Worm (Caenorhabditis elegans) whole organism, late embryonic: ENCODE measurements around the gene klp-18.

Experiments used
- C08G9.2 ChIP-seq: sonication (generic microtip); optimal IDR thresholded peaks from 2 replicates; lab custom pipeline; 2016; ENCODE audit warnings: mild to moderate bottlenecking, missing genetic modification characterization, moderate library complexity, missing compliant biosample characterization
- C38D4.7 ChIP-seq: fragments of 200-800 bp; sonication (Bioruptor generic); optimal IDR thresholded peaks from 2 replicates; lab custom pipeline; 2018; ENCODE audit warnings: mild to moderate bottlenecking, missing genetic modification characterization, moderate library complexity, missing compliant biosample characterization
- F13H6.1 ChIP-seq: sonication (generic microtip); optimal IDR thresholded peaks from 2 replicates; lab custom pipeline; 2016; ENCODE audit warnings: missing genetic modification characterization, missing compliant biosample characterization
- K09A11.1 ChIP-seq: sonication (generic microtip); optimal IDR thresholded peaks from 2 replicates; lab custom pipeline; 2017; ENCODE audit warnings: antibody characterized with exemption, mild to moderate bottlenecking, missing genetic modification characterization, missing compliant biosample characterization; ENCODE audit not compliant: insufficient read depth
- ahr-1 ChIP-seq: sonication (generic microtip); optimal IDR thresholded peaks from 2 replicates; lab custom pipeline; 2016; ENCODE audit warnings: missing genetic modification characterization, missing compliant biosample characterization
- ceh-14 ChIP-seq: sonication (generic microtip); optimal IDR thresholded peaks from 2 replicates; lab custom pipeline; 2016; ENCODE audit warnings: missing genotype, missing genetic modification characterization, missing compliant biosample characterization
- ceh-19 ChIP-seq: fragments of 200-800 bp; sonication (Bioruptor generic); optimal IDR thresholded peaks from 2 replicates; lab custom pipeline; 2018; ENCODE audit warnings: mild to moderate bottlenecking, missing genetic modification characterization, missing compliant biosample characterization
- ceh-2 ChIP-seq: sonication (generic microtip); optimal IDR thresholded peaks from 2 replicates; lab custom pipeline; 2016; ENCODE audit warnings: missing genotype, missing genetic modification characterization, missing compliant biosample characterization
- ceh-22 ChIP-seq: sonication (generic microtip); optimal IDR thresholded peaks from 2 replicates; lab custom pipeline; 2017; ENCODE audit warnings: missing biosample characterization, missing genetic modification characterization
- ceh-24 ChIP-seq: sonication (generic microtip); optimal IDR thresholded peaks from 2 replicates; lab custom pipeline; 2016; ENCODE audit warnings: mild to moderate bottlenecking, missing genetic modification characterization, missing compliant biosample characterization
- ceh-30 ChIP-seq: fragments of 150-350 bp; optimal IDR thresholded peaks from 2 replicates; lab custom pipeline; 2014; ENCODE audit warnings: missing biosample characterization, missing genetic modification characterization
- ceh-34 ChIP-seq: sonication (generic microtip); optimal IDR thresholded peaks from 2 replicates; lab custom pipeline; 2016; ENCODE audit warnings: mild to moderate bottlenecking, missing genetic modification characterization, missing compliant biosample characterization
- ceh-45 ChIP-seq: fragments of 200-800 bp; sonication (Bioruptor generic); IDR thresholded peaks from 2 replicates; pipeline ENCODE4 v1.3.6; 2022; ENCODE audit warnings: missing genetic modification reagents, missing genetic modification characterization, missing compliant biosample characterization
- ceh-48 ChIP-seq: sonication (generic microtip); optimal IDR thresholded peaks from 2 replicates; lab custom pipeline; 2016; ENCODE audit warnings: missing genetic modification characterization, inconsistent platforms, missing compliant biosample characterization
- ceh-9 ChIP-seq: sonication (generic microtip); optimal IDR thresholded peaks from 2 replicates; lab custom pipeline; 2016; ENCODE audit warnings: mild to moderate bottlenecking, missing genetic modification characterization, inconsistent platforms, missing compliant biosample characterization
- dmd-4 ChIP-seq: sonication (generic microtip); optimal IDR thresholded peaks from 2 replicates; lab custom pipeline; 2016; ENCODE audit warnings: borderline replicate concordance, missing genetic modification characterization, missing compliant biosample characterization
- dve-1 ChIP-seq: sonication (generic microtip); optimal IDR thresholded peaks from 2 replicates; lab custom pipeline; 2017; ENCODE audit warnings: antibody characterized with exemption, mild to moderate bottlenecking, missing genetic modification characterization, missing compliant biosample characterization
- ets-4 ChIP-seq: sonication (generic microtip); optimal IDR thresholded peaks from 2 replicates; lab custom pipeline; 2016; ENCODE audit warnings: missing genetic modification characterization, missing compliant biosample characterization
- fax-1 ChIP-seq: sonication (generic microtip); optimal IDR thresholded peaks from 2 replicates; lab custom pipeline; 2016; ENCODE audit warnings: missing genotype, missing genetic modification characterization, missing compliant biosample characterization
- fkh-6 ChIP-seq: sonication (generic microtip); optimal IDR thresholded peaks from 2 replicates; lab custom pipeline; 2016; ENCODE audit warnings: missing genetic modification characterization, missing compliant biosample characterization
- gmeb-2 ChIP-seq: sonication (generic microtip); optimal IDR thresholded peaks from 2 replicates; lab custom pipeline; 2016; ENCODE audit warnings: missing genetic modification characterization, inconsistent platforms, missing compliant biosample characterization
- hlh-13 ChIP-seq: fragments of 200-800 bp; sonication (Bioruptor generic); optimal IDR thresholded peaks from 2 replicates; lab custom pipeline; 2018; ENCODE audit warnings: mild to moderate bottlenecking, missing genetic modification characterization, missing compliant biosample characterization
- hlh-15 ChIP-seq: sonication (generic microtip); optimal IDR thresholded peaks from 2 replicates; lab custom pipeline; 2016; ENCODE audit warnings: missing genetic modification characterization, missing compliant biosample characterization
- hlh-30 ChIP-seq: sonication (generic microtip); optimal IDR thresholded peaks from 2 replicates; lab custom pipeline; 2017; ENCODE audit warnings: antibody characterized with exemption, missing genetic modification characterization, missing compliant biosample characterization; ENCODE audit not compliant: insufficient read depth
- hlh-6 ChIP-seq: sonication (generic microtip); optimal IDR thresholded peaks from 2 replicates; lab custom pipeline; 2016; ENCODE audit warnings: missing genotype, missing genetic modification characterization, missing compliant biosample characterization
- lin-11 ChIP-seq: fragments of 200-800 bp; sonication (Bioruptor generic); optimal IDR thresholded peaks from 2 replicates; lab custom pipeline; 2018; ENCODE audit warnings: mild to moderate bottlenecking, missing genetic modification characterization, missing compliant biosample characterization
- madf-2 ChIP-seq: sonication (generic microtip); optimal IDR thresholded peaks from 2 replicates; lab custom pipeline; 2017; ENCODE audit warnings: missing genetic modification characterization, missing compliant biosample characterization
- mec-3 ChIP-seq: sonication (generic microtip); optimal IDR thresholded peaks from 2 replicates; lab custom pipeline; 2016; ENCODE audit warnings: borderline replicate concordance, missing genetic modification characterization, missing compliant biosample characterization
- nfya-1 ChIP-seq: sonication (generic microtip); optimal IDR thresholded peaks from 2 replicates; lab custom pipeline; 2017; ENCODE audit warnings: missing genetic modification characterization, mild to moderate bottlenecking, missing compliant biosample characterization, antibody characterized with exemption, moderate library complexity
- nhr-232 ChIP-seq: sonication (generic microtip); optimal IDR thresholded peaks from 2 replicates; lab custom pipeline; 2016; ENCODE audit warnings: missing genetic modification characterization, missing compliant biosample characterization
- odd-2 ChIP-seq: sonication (generic microtip); optimal IDR thresholded peaks from 2 replicates; lab custom pipeline; 2017; ENCODE audit warnings: antibody characterized with exemption, mild to moderate bottlenecking, missing genetic modification characterization, missing compliant biosample characterization
- pax-1 ChIP-seq: fragments of 150-350 bp; optimal IDR thresholded peaks from 2 replicates; lab custom pipeline; 2014; ENCODE audit warnings: missing biosample characterization, missing genetic modification characterization
- pha-2 ChIP-seq: sonication (generic microtip); optimal IDR thresholded peaks from 2 replicates; lab custom pipeline; 2017; ENCODE audit warnings: mild to moderate bottlenecking, missing genetic modification characterization, missing compliant biosample characterization
- pqm-1 ChIP-seq: sonication (generic microtip); optimal IDR thresholded peaks from 2 replicates; lab custom pipeline; 2016; ENCODE audit warnings: missing genetic modification characterization, missing compliant biosample characterization
- rnt-1 ChIP-seq: sonication (generic microtip); optimal IDR thresholded peaks from 2 replicates; lab custom pipeline; 2016; ENCODE audit warnings: missing genetic modification characterization, missing compliant biosample characterization
- syd-9 ChIP-seq: sonication (generic microtip); optimal IDR thresholded peaks from 2 replicates; lab custom pipeline; 2016; ENCODE audit warnings: mild to moderate bottlenecking, missing genetic modification characterization, moderate library complexity, missing compliant biosample characterization
- tbx-2 ChIP-seq: sonication (generic microtip); optimal IDR thresholded peaks from 2 replicates; lab custom pipeline; 2016; ENCODE audit warnings: missing genetic modification characterization, missing compliant biosample characterization
- tbx-7 ChIP-seq: sonication (generic microtip); optimal IDR thresholded peaks from 2 replicates; lab custom pipeline; 2016; ENCODE audit warnings: missing genotype, missing genetic modification characterization, missing compliant biosample characterization
- ttx-3 ChIP-seq: sonication (generic microtip); optimal IDR thresholded peaks from 2 replicates; lab custom pipeline; 2016; ENCODE audit warnings: missing genetic modification reagents, missing genetic modification characterization, missing compliant biosample characterization
- unc-42 ChIP-seq: sonication (generic microtip); optimal IDR thresholded peaks from 2 replicates; lab custom pipeline; 2016; ENCODE audit warnings: missing genotype, missing genetic modification characterization, missing compliant biosample characterization
- unc-86 ChIP-seq: sonication (generic microtip); optimal IDR thresholded peaks from 2 replicates; lab custom pipeline; 2016; ENCODE audit warnings: missing genetic modification characterization, missing compliant biosample characterization
- ztf-16 ChIP-seq: sonication (generic microtip); optimal IDR thresholded peaks from 2 replicates; lab custom pipeline; 2017; ENCODE audit warnings: missing genetic modification characterization, missing compliant biosample characterization

The klp-18 gene

DNA sequence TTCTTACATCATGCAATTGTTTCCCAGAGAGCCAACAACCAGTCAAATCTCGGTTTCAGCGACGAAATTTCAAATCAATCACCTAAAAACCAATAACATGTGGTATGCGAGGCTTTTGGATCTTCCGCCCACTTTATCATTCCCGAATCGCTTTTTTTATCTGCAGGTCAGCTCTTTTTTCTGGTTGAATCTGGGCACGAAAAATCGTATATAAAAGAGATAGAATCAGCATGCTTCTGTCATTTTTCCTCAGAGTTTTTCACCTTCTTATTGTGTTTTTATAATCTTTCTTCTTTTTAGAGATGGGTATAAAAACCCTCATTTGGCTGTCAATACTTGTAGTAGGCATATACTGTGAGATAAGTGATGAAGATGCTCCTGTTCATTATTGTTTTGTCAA is 36.7 kb upstream of the klp-18 start, which contains the start of gene cht-3:
Gene cht-3 (plus strand): TSS at position 301 of the 400 bp plus-strand sequence.
- TF ChIP-seq ceh-9 (no peak), tbx-7 (tag; lab: Kevin White, UChicago) (no peak), ahr-1 (tag; lab: Kevin White, UChicago) (no peak), ceh-34 (no peak), gmeb-2 (tag; lab: Kevin White, UChicago) (no peak), hlh-6 (tag; lab: Kevin White, UChicago) (no peak), dve-1 (tag; lab: Kevin White, UChicago) (no peak), pax-1 (tag; lab: Kevin White, UChicago) (no peak), hlh-15 (tag; lab: Kevin White, UChicago) (no peak), ceh-22 (tag; lab: Kevin White, UChicago) (no peak), ztf-16 (tag; lab: Kevin White, UChicago) (no peak), mec-3 (tag; lab: Kevin White, UChicago) (no peak), ceh-19 (GFP tag; lab: Kevin White, UChicago) (no peak), syd-9 (tag; lab: Kevin White, UChicago) (no peak), pha-2 (tag; lab: Kevin White, UChicago) (no peak), nfya-1 (tag; lab: Kevin White, UChicago) (no peak), ceh-45 (GFP tag; lab: Robert Waterston, UW) (no peak), unc-86 (tag; lab: Kevin White, UChicago) (no peak), madf-2 (tag; lab: Kevin White, UChicago) (no peak)

ce11 chrIV:7009531-7009930 is 30.5 kb upstream of the klp-18 start, which contains the start of gene C25A8.2:
Gene C25A8.2, plus strand, starts transcription at chrIV:7009831.
- TF ChIP-seq rnt-1 (no peak), unc-42 (tag; lab: Kevin White, UChicago) (no peak), odd-2 (tag; lab: Kevin White, UChicago) (no peak), fkh-6 (no peak), ceh-30 (tag; lab: Kevin White, UChicago) (no peak), ets-4 (tag; lab: Kevin White, UChicago) (no peak), pqm-1 (tag; lab: Kevin White, UChicago) (no peak), C08G9.2 (no peak), gmeb-2 (tag; lab: Kevin White, UChicago) (no peak), syd-9 (tag; lab: Kevin White, UChicago) (no peak), hlh-13 (GFP tag; lab: Kevin White, UChicago) (no peak), hlh-6 (tag; lab: Kevin White, UChicago) (no peak), unc-86 (tag; lab: Kevin White, UChicago) (no peak), ceh-45 (GFP tag; lab: Robert Waterston, UW) (no peak), ahr-1 (tag; lab: Kevin White, UChicago) (no peak), ceh-2 (tag; lab: Kevin White, UChicago) (no peak), ceh-24 (tag; lab: Kevin White, UChicago) (no peak)

DNA sequence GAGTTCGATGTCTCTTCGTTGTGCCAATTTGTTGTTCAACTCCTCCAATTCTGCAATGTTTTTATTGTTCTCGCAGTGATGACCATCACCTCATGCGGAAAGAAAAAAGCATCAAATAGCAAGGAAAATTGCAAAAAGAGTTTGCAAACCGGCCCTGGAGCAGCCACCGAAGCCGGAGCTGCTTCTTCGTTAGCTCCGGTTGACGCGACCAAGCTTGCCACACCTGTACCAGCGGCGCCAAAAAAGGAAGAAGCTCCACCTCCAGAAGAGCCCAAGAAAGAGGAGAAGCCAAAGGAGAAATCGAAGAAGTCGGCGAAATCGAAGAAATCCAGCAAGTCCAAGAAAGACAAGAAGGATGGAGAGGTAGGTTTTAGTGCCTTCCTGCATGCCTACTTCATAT is 29.8 kb upstream of the klp-18 start:
- no peak for TF ChIP-seq fax-1 (tag; lab: Kevin White, UChicago)
- TF ChIP-seq pqm-1 (tag; lab: Kevin White, UChicago): no peak
- no peak for TF ChIP-seq pha-2 (tag; lab: Kevin White, UChicago)
- TF ChIP-seq ceh-45 (GFP tag; lab: Robert Waterston, UW): no peak

ce11 chrIV:7010835-7011234 is 29.2 kb upstream of the klp-18 start, which contains the start of gene C25A8.1:
Gene C25A8.1, plus strand, starts transcription at chrIV:7011135.
- TF ChIP-seq F13H6.1 (tag; lab: Kevin White, UChicago) (no peak), ahr-1 (tag; lab: Kevin White, UChicago) (no peak), hlh-6 (tag; lab: Kevin White, UChicago) (no peak), nhr-232 (no peak), ets-4 (tag; lab: Kevin White, UChicago) (no peak), K09A11.1 (tag; lab: Kevin White, UChicago) (no peak), ceh-14 (tag; lab: Kevin White, UChicago) (no peak), dmd-4 (no peak), tbx-7 (tag; lab: Kevin White, UChicago) (no peak), fkh-6 (no peak), lin-11 (tag; lab: Kevin White, UChicago) (no peak), ceh-34 (no peak), ceh-19 (GFP tag; lab: Kevin White, UChicago) (no peak), tbx-2 (tag; lab: Kevin White, UChicago) (no peak), ttx-3 (tag; lab: Kevin White, UChicago) (no peak), hlh-30 (tag; lab: Kevin White, UChicago) (no peak), pqm-1 (tag; lab: Kevin White, UChicago) (no peak), ceh-48 (tag; lab: Kevin White, UChicago) (no peak), C38D4.7 (no peak)
- TF ChIP-seq, all 69 proteins: peak for 0
